Fruit fly (Drosophila melanogaster) whole organism, embryonic: ENCODE data around the gene CG8176.
A peak's percentile ranks its signal among the peaks of the same experiment; 100 is the strongest.

Experiments
- B-H2 ChIP-seq: fragments of 200-800 bp; sonication (Bioruptor generic); optimal IDR thresholded peaks from 2 replicates; lab custom pipeline; 2018; ENCODE audit warnings: missing biosample characterization, mild to moderate bottlenecking, missing genetic modification characterization
- CG11456 ChIP-seq: fragments of 200-800 bp; sonication (Bioruptor generic); IDR thresholded peaks from 3 replicates; pipeline ENCODE4 v1.3.6; 2022; ENCODE audit warnings: missing biosample characterization, missing genetic modification characterization
- CG11504 ChIP-seq: fragments of 200-800 bp; sonication (Bioruptor generic); optimal IDR thresholded peaks from 3 replicates; lab custom pipeline; 2019; ENCODE audit warnings: missing biosample characterization, mild to moderate bottlenecking, missing genetic modification characterization, moderate library complexity
- CG13287 ChIP-seq: fragments of 200-800 bp; sonication (Bioruptor generic); IDR thresholded peaks from 2 replicates; pipeline ENCODE4 v1.3.6; 2022; ENCODE audit warnings: missing biosample characterization, missing genetic modification characterization; ENCODE audit not compliant: partially characterized antibody
- CG14860 ChIP-seq: fragments of 200-800 bp; sonication (Bioruptor generic); IDR thresholded peaks from 3 replicates; pipeline ENCODE4 v1.3.6; 2022; ENCODE audit warnings: missing biosample characterization, missing genetic modification characterization; ENCODE audit not compliant: partially characterized antibody
- CG17829 ChIP-seq: fragments of 200-800 bp; optimal IDR thresholded peaks from 2 replicates; lab custom pipeline; 2019; ENCODE audit warnings: missing biosample characterization, mild to moderate bottlenecking, missing genetic modification characterization, moderate library complexity
- CG18011 ChIP-seq: fragments of 200-800 bp; sonication (Bioruptor generic); optimal IDR thresholded peaks from 2 replicates; lab custom pipeline; 2017; ENCODE audit warnings: missing biosample characterization, missing genetic modification characterization, mild to moderate bottlenecking, moderate library complexity, missing genotype
- CG2678 ChIP-seq: fragments of 200-800 bp; sonication (Bioruptor generic); optimal IDR thresholded peaks from 3 replicates; lab custom pipeline; 2019; ENCODE audit warnings: missing biosample characterization, mild to moderate bottlenecking, missing genetic modification characterization, moderate library complexity
- CG30020 ChIP-seq: fragments of 200-800 bp; optimal IDR thresholded peaks from 2 replicates; lab custom pipeline; 2019; ENCODE audit warnings: missing biosample characterization, mild to moderate bottlenecking, missing genetic modification characterization, moderate library complexity
- CG4360 ChIP-seq: fragments of 200-800 bp; sonication (Bioruptor generic); IDR thresholded peaks from 2 replicates; pipeline ENCODE4 v1.3.6; 2022; ENCODE audit warnings: missing biosample characterization, missing genetic modification characterization
- CG8281 ChIP-seq: fragments of 200-800 bp; sonication (Bioruptor generic); optimal IDR thresholded peaks from 2 replicates; lab custom pipeline; 2018; ENCODE audit warnings: missing biosample characterization, mild to moderate bottlenecking, missing genetic modification characterization, moderate library complexity
- CG9932 ChIP-seq: fragments of 200-800 bp; sonication (Bioruptor generic); IDR thresholded peaks from 2 replicates; pipeline ENCODE4 v1.3.6; 2022; ENCODE audit warnings: missing biosample characterization, missing genetic modification characterization
- Chrac-16 ChIP-seq: fragments of 200-800 bp; sonication (Bioruptor generic); optimal IDR thresholded peaks from 3 replicates; lab custom pipeline; 2016; ENCODE audit warnings: missing biosample characterization, missing genetic modification characterization
- D19B ChIP-seq: fragments of 200-800 bp; sonication (Bioruptor generic); optimal IDR thresholded peaks from 2 replicates; lab custom pipeline; 2017; ENCODE audit warnings: missing biosample characterization, mild to moderate bottlenecking, missing genetic modification characterization
- Dp ChIP-seq: fragments of 200-800 bp; sonication (Bioruptor generic); optimal IDR thresholded peaks from 2 replicates; lab custom pipeline; 2018; ENCODE audit warnings: missing biosample characterization, mild to moderate bottlenecking, missing genetic modification characterization, moderate library complexity
- Dref ChIP-seq: fragments of 200-800 bp; sonication (Bioruptor generic); IDR thresholded peaks from 2 replicates; pipeline ENCODE4 v1.3.6; 2022; ENCODE audit warnings: missing biosample characterization, missing genetic modification characterization
- GATAe ChIP-seq: fragments of 200-800 bp; sonication (Bioruptor generic); conservative IDR thresholded peaks from 2 replicates; pipeline ENCODE4 v1.3.6; 2022; ENCODE audit warnings: missing biosample characterization, missing genetic modification characterization
- H2.0 ChIP-seq: fragments of 200-800 bp; sonication (Bioruptor generic); IDR thresholded peaks from 2 replicates; pipeline ENCODE4 v1.3.6; 2022; ENCODE audit warnings: missing biosample characterization, missing genetic modification characterization
- Hr39 ChIP-seq: fragments of >200 bp; optimal IDR thresholded peaks from 2 replicates; lab custom pipeline; 2017
- Nf-YB ChIP-seq: fragments of 200-800 bp; sonication (Bioruptor generic); optimal IDR thresholded peaks from 3 replicates; lab custom pipeline; 2019; ENCODE audit warnings: missing biosample characterization, mild to moderate bottlenecking, missing genetic modification characterization, moderate library complexity
- Nf-YC ChIP-seq: fragments of 200-800 bp; optimal IDR thresholded peaks from 3 replicates; lab custom pipeline; 2019; ENCODE audit warnings: missing biosample characterization, mild to moderate bottlenecking, missing genetic modification characterization, moderate library complexity
- Sin3A ChIP-seq: fragments of >200 bp; optimal IDR thresholded peaks from 2 replicates; lab custom pipeline; 2018
- Six4 ChIP-seq: fragments of 200-800 bp; sonication (Bioruptor generic); optimal IDR thresholded peaks from 2 replicates; lab custom pipeline; 2016; ENCODE audit warnings: missing biosample characterization, missing genetic modification characterization
- Sox100B ChIP-seq: fragments of 200-800 bp; sonication (Bioruptor generic); optimal IDR thresholded peaks from 3 replicates; lab custom pipeline; 2018; ENCODE audit warnings: missing biosample characterization, mild to moderate bottlenecking, missing genetic modification characterization
- Taf1 ChIP-seq: fragments of 200-800 bp; sonication (Bioruptor generic); IDR thresholded peaks from 2 replicates; pipeline ENCODE4 v1.3.6; 2022; ENCODE audit warnings: missing biosample characterization, missing genetic modification characterization
- Usf ChIP-seq: fragments of 200-800 bp; sonication (Bioruptor generic); optimal IDR thresholded peaks from 2 replicates; lab custom pipeline; 2017; ENCODE audit warnings: missing genotype, missing biosample characterization, missing genetic modification characterization
- Xbp1 ChIP-seq: fragments of 200-800 bp; sonication (Bioruptor generic); optimal IDR thresholded peaks from 3 replicates; lab custom pipeline; 2016; ENCODE audit warnings: missing biosample characterization, mild to moderate bottlenecking, missing genetic modification characterization
- chn ChIP-seq: fragments of 200-800 bp; sonication (Bioruptor generic); optimal IDR thresholded peaks from 2 replicates; lab custom pipeline; 2016; ENCODE audit warnings: missing biosample characterization, missing genetic modification characterization
- ci ChIP-seq: fragments of 200-800 bp; sonication (Bioruptor generic); IDR thresholded peaks from 3 replicates; pipeline ENCODE4 v1.3.6; 2022; ENCODE audit warnings: missing biosample characterization, missing genetic modification characterization
- corto ChIP-seq: fragments of 200-800 bp; sonication (Bioruptor generic); optimal IDR thresholded peaks from 2 replicates; lab custom pipeline; 2016; ENCODE audit warnings: missing biosample characterization, mild to moderate bottlenecking, missing genetic modification characterization, moderate library complexity
- croc ChIP-seq: fragments of 200-800 bp; sonication (Bioruptor generic); conservative IDR thresholded peaks from 3 replicates; pipeline ENCODE4 v1.3.6; 2022; ENCODE audit warnings: missing biosample characterization, missing genetic modification characterization
- cwo ChIP-seq: fragments of 200-800 bp; sonication (Bioruptor generic); optimal IDR thresholded peaks from 3 replicates; lab custom pipeline; 2017; ENCODE audit warnings: missing biosample characterization, missing genetic modification characterization, mild to moderate bottlenecking, moderate library complexity, missing genetic modification reagents
- dpn ChIP-seq, 2 experiments: fragments of 200-800 bp; sonication (Bioruptor generic); optimal IDR thresholded peaks; 3 replicates each; lab custom pipeline; 2016; ENCODE audit warnings: missing biosample characterization in 2 of 2, missing genetic modification characterization in 2 of 2
- en ChIP-seq: fragments of 200-800 bp; sonication (Bioruptor generic); optimal IDR thresholded peaks from 2 replicates; lab custom pipeline; 2016; ENCODE audit warnings: missing biosample characterization, missing genetic modification characterization
- gsb ChIP-seq: fragments of 200-800 bp; sonication (Bioruptor generic); IDR thresholded peaks from 2 replicates; pipeline ENCODE4 v1.3.6; 2022; ENCODE audit warnings: missing biosample characterization, missing genetic modification characterization
- kay ChIP-seq: fragments of 200-800 bp; sonication (Bioruptor generic); optimal IDR thresholded peaks from 2 replicates; lab custom pipeline; 2016; ENCODE audit warnings: missing biosample characterization, missing genetic modification characterization
- knrl ChIP-seq: fragments of 200-800 bp; sonication (Bioruptor generic); IDR thresholded peaks from 3 replicates; pipeline ENCODE4 v1.3.6; 2022; ENCODE audit warnings: missing biosample characterization, missing genetic modification characterization; ENCODE audit not compliant: partially characterized antibody
- lov ChIP-seq, 2 experiments: fragments of 200-800 bp in 1 of 2; fragments of >200 bp in 1 of 2; sonication (Bioruptor generic) in 1 of 2; IDR thresholded peaks in 1 of 2; optimal IDR thresholded peaks in 1 of 2; 2 replicates in 1 of 2; 3 replicates in 1 of 2; pipeline versions ENCODE4 v1.3.6 to Lab custom; 2017 to 2022; ENCODE audit warnings: missing biosample characterization in 1 of 2, missing genetic modification characterization in 1 of 2
- maf-S ChIP-seq: fragments of 200-800 bp; sonication (Bioruptor generic); optimal IDR thresholded peaks from 2 replicates; lab custom pipeline; 2016; ENCODE audit warnings: missing biosample characterization, missing genetic modification characterization
- nmo ChIP-seq: fragments of 200-800 bp; sonication (Bioruptor generic); optimal IDR thresholded peaks from 2 replicates; lab custom pipeline; 2018; ENCODE audit warnings: missing biosample characterization, mild to moderate bottlenecking, missing genetic modification characterization, moderate library complexity
- peb ChIP-seq: fragments of 200-800 bp; sonication (Bioruptor generic); IDR thresholded peaks from 2 replicates; pipeline ENCODE4 v1.3.6; 2022; ENCODE audit warnings: missing biosample characterization, missing genetic modification characterization
- pnt ChIP-seq: fragments of 200-800 bp; sonication (Bioruptor generic); optimal IDR thresholded peaks from 3 replicates; lab custom pipeline; 2016; ENCODE audit warnings: missing biosample characterization, missing genetic modification characterization
- sc ChIP-seq, 3 experiments: fragments of >200 bp in 2 of 3; fragments of 200-800 bp in 1 of 3; sonication (Bioruptor generic) in 1 of 3; optimal IDR thresholded peaks; 2 replicates in 2 of 3; 3 replicates in 1 of 3; lab custom pipeline; 2017; ENCODE audit warnings: mild to moderate bottlenecking in 1 of 3, missing biosample characterization in 1 of 3, missing genetic modification characterization in 1 of 3, missing genetic modification reagents in 1 of 3
- schlank ChIP-seq: fragments of 200-800 bp; sonication (Bioruptor generic); optimal IDR thresholded peaks from 2 replicates; lab custom pipeline; 2018; ENCODE audit warnings: missing biosample characterization, mild to moderate bottlenecking, missing genetic modification characterization
- twi ChIP-seq: fragments of 200-800 bp; optimal IDR thresholded peaks from 2 replicates; lab custom pipeline; 2019; ENCODE audit warnings: missing biosample characterization, mild to moderate bottlenecking, missing genetic modification characterization, moderate library complexity
- unpg ChIP-seq: fragments of 200-800 bp; sonication (Bioruptor generic); optimal IDR thresholded peaks from 3 replicates; lab custom pipeline; 2018; ENCODE audit warnings: missing biosample characterization, mild to moderate bottlenecking, missing genetic modification characterization, moderate library complexity
- wdn ChIP-seq: fragments of 200-800 bp; sonication (Bioruptor generic); IDR thresholded peaks from 2 replicates; pipeline ENCODE4 v1.3.6; 2022; ENCODE audit warnings: missing biosample characterization, missing genetic modification characterization
- zfh2 ChIP-seq: fragments of 200-800 bp; sonication (Bioruptor generic); optimal IDR thresholded peaks from 2 replicates; lab custom pipeline; 2016; ENCODE audit warnings: missing biosample characterization, missing genetic modification characterization

Gene CG8176

dm6 chr3R:9573812-9574587 is 58.2 kb downstream of the CG8176 start, which contains the start of gene CG9399 (continued):
- TF ChIP-seq corto (GFP tag; lab: Kevin White, UChicago) (peak; percentile 94), unpg (GFP tag; lab: Kevin White, UChicago) (peak; percentile 98), GATAe (peak; percentile 90), Dref (GFP tag; lab: Robert Waterston, UW) (peak; percentile 43; the same call in 1 of the 2 replicates), Dp (peak; percentile 42), H2.0 (peak; percentile 98), CG9932 (GFP tag; lab: Robert Waterston, UW) (peak; percentile 98), kay (peak; percentile 94), CG11456 (GFP tag; lab: Robert Waterston, UW) (peak; percentile 97), en (GFP tag; lab: Kevin White, UChicago) (peak; percentile 69), CG2678 (peak; percentile 96), peb (GFP tag; lab: Robert Waterston, UW) (peak; percentile 95), Sin3A (lab: Kevin White, UChicago) (no peak), CG13287 (GFP tag; lab: Robert Waterston, UW) (peak; percentile 27; the same call in 1 of the 2 replicates), Xbp1 (peak; percentile 99), CG11504 (tag; lab: Kevin White, UChicago) (peak; percentile 96), ci (peak; percentile 99), Nf-YC (tag; lab: Kevin White, UChicago) (peak; percentile 84), Hr39 (lab: Kevin White, UChicago) (no peak), CG14860 (GFP tag; lab: Robert Waterston, UW) (0 out of 3 replicates have a peak, but pooled peaks have one; percentile 48), sc (optimal IDR thresholded peaks at IDR 0.05; lab: Kevin White, UChicago) (no peak), sc (GFP tag; optimal IDR thresholded peaks at IDR 0.05; lab: Kevin White, UChicago) (peak; percentile 95), CG17829 (peak; percentile 98), CG4360 (peak; percentile 86), Nf-YB (GFP tag; lab: Kevin White, UChicago) (peak; percentile 86), B-H2 (peak; percentile 94), pnt (peak; percentile 92), CG18011 (peak; percentile 90), CG30020 (tag; lab: Kevin White, UChicago) (peak; percentile 85), wdn (GFP tag; lab: Robert Waterston, UW) (peak; percentile 92), schlank (tag; lab: Kevin White, UChicago) (peak; percentile 86), dpn (GFP tag; optimal IDR thresholded peaks at IDR 0.05; lab: Kevin White, UChicago) (peak; percentile 94 to 98), maf-S (peak; percentile 90), Sox100B (GFP tag; lab: Kevin White, UChicago) (peak; percentile 95), Chrac-16 (GFP tag; lab: Kevin White, UChicago) (peak; percentile 98), Six4 (peak; percentile 95), nmo (GFP tag; lab: Kevin White, UChicago) (peak; percentile 98), lov (optimal IDR thresholded peaks at IDR 0.05; lab: Kevin White, UChicago) (no peak), lov (GFP tag; IDR thresholded peaks at IDR 0.05; lab: Robert Waterston, UW) (peak; percentile 98), croc (GFP tag; lab: Robert Waterston, UW) (peak; percentile 95), knrl (peak; percentile 62), gsb (GFP tag; lab: Robert Waterston, UW) (peak; percentile 94), cwo (GFP tag; lab: Kevin White, UChicago) (peak; percentile 92), twi (tag; lab: Kevin White, UChicago) (peak; percentile 92), chn (GFP tag; lab: Kevin White, UChicago) (peak; percentile 97), CG8281 (peak; percentile 84), Usf (peak; percentile 94), zfh2 (GFP tag; lab: Kevin White, UChicago) (peak; percentile 94), D19B (GFP tag; lab: Kevin White, UChicago) (peak; percentile 81), Taf1 (peak; percentile 91)
